Worm (Caenorhabditis elegans): ENCODE data around the gene ceh-90.

The ceh-90 gene

ce11 chrX:14169569-14170031 lies 12.8 kb upstream of the ceh-90 start, which contains the start of gene sym-4 (continued):
- no peak for TF ChIP-seq D2030.7 (GFP tag; IDR thresholded peaks at IDR 0.05)
- no peak for TF ChIP-seq bed-1 (GFP tag; IDR thresholded peaks at IDR 0.05)
- TF ChIP-seq lir-1 (GFP tag; conservative IDR thresholded peaks at IDR 0.05): peak; percentile 74
- TF ChIP-seq Y53F4B.3 (GFP tag; IDR thresholded peaks at IDR 0.05): no peak
- peak; percentile 89 for TF ChIP-seq zfh-2 (GFP tag; conservative IDR thresholded peaks at IDR 0.05)
- no peak for TF ChIP-seq F57A8.1 (GFP tag; optimal IDR thresholded peaks at IDR 0.05)
- no peak for TF ChIP-seq cebp-2 (GFP tag; IDR thresholded peaks at IDR 0.05)
- TF ChIP-seq unc-62 (GFP tag; optimal IDR thresholded peaks at IDR 0.05): no peak
- peak; percentile 86; the same call in 1 of the 2 replicates for TF ChIP-seq nfyb-1 (GFP tag; IDR thresholded peaks at IDR 0.05)
- TF ChIP-seq ekl-4 (GFP tag; IDR thresholded peaks at IDR 0.05): peak; percentile 92
- TF ChIP-seq ZK185.1 (tag; optimal IDR thresholded peaks at IDR 0.05; ENCODE audit: poor library complexity, severe bottlenecking): peak; percentile 67
- TF ChIP-seq unc-130 (GFP tag; optimal IDR thresholded peaks at IDR 0.05): no peak
- no peak for TF ChIP-seq zim-3 (tag; optimal IDR thresholded peaks at IDR 0.05)
- peak; percentile 54 for TF ChIP-seq repo-1 (tag; optimal IDR thresholded peaks at IDR 0.05)
- TF ChIP-seq B0019.2 (GFP tag; conservative IDR thresholded peaks at IDR 0.05): no peak
- no peak for TF ChIP-seq snpc-4 (GFP tag; optimal IDR thresholded peaks at IDR 0.05)
- peak; percentile 4 to 79 (median 66) for TF ChIP-seq snpc-4 (tag; optimal IDR thresholded peaks at IDR 0.05)
- no peak for TF ChIP-seq T07F8.4 (tag; optimal IDR thresholded peaks at IDR 0.05)
- TF ChIP-seq K12H6.12 (tag; optimal IDR thresholded peaks at IDR 0.05): peak; percentile 85
- TF ChIP-seq tlf-1 (GFP tag; optimal IDR thresholded peaks at IDR 0.05): peak; percentile 24
- TF ChIP-seq athp-1 (tag; optimal IDR thresholded peaks at IDR 0.05): peak; percentile 82
- no peak for TF ChIP-seq F37B4.10 (GFP tag; IDR thresholded peaks at IDR 0.05)
- TF ChIP-seq nfya-2 (GFP tag; IDR thresholded peaks at IDR 0.05): no peak
- TF ChIP-seq F22D6.2 (tag; optimal IDR thresholded peaks at IDR 0.05): no peak
- peak; percentile 80 for TF ChIP-seq cebp-1 (GFP tag; IDR thresholded peaks at IDR 0.05)
- peak; percentile 93 for TF ChIP-seq cebp-1 (tag; optimal IDR thresholded peaks at IDR 0.05)
- TF ChIP-seq tbp1 (GFP tag; optimal IDR thresholded peaks at IDR 0.05): peak; percentile 68
- peak; percentile 69 for TF ChIP-seq somi-1 (GFP tag; optimal IDR thresholded peaks at IDR 0.05)
- TF ChIP-seq ztf-18 (tag; optimal IDR thresholded peaks at IDR 0.05): peak; percentile 87
- TF ChIP-seq hlh-26 (GFP tag; conservative IDR thresholded peaks at IDR 0.05): no peak
- TF ChIP-seq fkh-3 (tag; optimal IDR thresholded peaks at IDR 0.05): no peak
- peak; percentile 1 for TF ChIP-seq B0035.1 (tag; optimal IDR thresholded peaks at IDR 0.05)
- TF ChIP-seq atf-7 (tag; optimal IDR thresholded peaks at IDR 0.05): peak; percentile 78
- no peak for TF ChIP-seq lsl-1 (GFP tag; optimal IDR thresholded peaks at IDR 0.05)
- no peak for TF ChIP-seq mxl-1 (tag; optimal IDR thresholded peaks at IDR 0.05)
- TF ChIP-seq let-607 (tag; optimal IDR thresholded peaks at IDR 0.05): peak; percentile 69
- 0 out of 2 replicates have a peak, but pooled peaks have one; percentile 27 for TF ChIP-seq egrh-3 (GFP tag; IDR thresholded peaks at IDR 0.05)
- TF ChIP-seq K11D2.4 (GFP tag; IDR thresholded peaks at IDR 0.05): peak; percentile 84
- no peak for TF ChIP-seq attf-6 (GFP tag; IDR thresholded peaks at IDR 0.05)
- peak; percentile 64 for TF ChIP-seq gei-17 (GFP tag; optimal IDR thresholded peaks at IDR 0.05)
- no peak for TF ChIP-seq ama-1 (optimal IDR thresholded peaks at IDR 0.05)
- no peak for TF ChIP-seq ama-1 (GFP tag; optimal IDR thresholded peaks at IDR 0.05)
- peak; percentile 98 for TF ChIP-seq ets-4 (GFP tag; optimal IDR thresholded peaks at IDR 0.05)
- peak; percentile 82 for TF ChIP-seq lin-26 (GFP tag; IDR thresholded peaks at IDR 0.05)
- TF ChIP-seq madf-10 (tag; optimal IDR thresholded peaks at IDR 0.05): peak; percentile 87
- TF ChIP-seq F57C9.4 (tag; optimal IDR thresholded peaks at IDR 0.05): no peak
- peak; percentile 12 for TF ChIP-seq efl-1 (GFP tag; optimal IDR thresholded peaks at IDR 0.05)
- peak; percentile 66 for TF ChIP-seq lin-54 (GFP tag; optimal IDR thresholded peaks at IDR 0.05)
- peak in 1 of 3 experiments; percentile 77 for TF ChIP-seq lin-35 (GFP tag; optimal IDR thresholded peaks at IDR 0.05)
- TF ChIP-seq bed-2 (GFP tag; IDR thresholded peaks at IDR 0.05): no peak

All from whole organism, young adult.